Fruit fly (Drosophila melanogaster): ENCODE measurements around the gene CG31869.

Gene CG31869

DNA sequence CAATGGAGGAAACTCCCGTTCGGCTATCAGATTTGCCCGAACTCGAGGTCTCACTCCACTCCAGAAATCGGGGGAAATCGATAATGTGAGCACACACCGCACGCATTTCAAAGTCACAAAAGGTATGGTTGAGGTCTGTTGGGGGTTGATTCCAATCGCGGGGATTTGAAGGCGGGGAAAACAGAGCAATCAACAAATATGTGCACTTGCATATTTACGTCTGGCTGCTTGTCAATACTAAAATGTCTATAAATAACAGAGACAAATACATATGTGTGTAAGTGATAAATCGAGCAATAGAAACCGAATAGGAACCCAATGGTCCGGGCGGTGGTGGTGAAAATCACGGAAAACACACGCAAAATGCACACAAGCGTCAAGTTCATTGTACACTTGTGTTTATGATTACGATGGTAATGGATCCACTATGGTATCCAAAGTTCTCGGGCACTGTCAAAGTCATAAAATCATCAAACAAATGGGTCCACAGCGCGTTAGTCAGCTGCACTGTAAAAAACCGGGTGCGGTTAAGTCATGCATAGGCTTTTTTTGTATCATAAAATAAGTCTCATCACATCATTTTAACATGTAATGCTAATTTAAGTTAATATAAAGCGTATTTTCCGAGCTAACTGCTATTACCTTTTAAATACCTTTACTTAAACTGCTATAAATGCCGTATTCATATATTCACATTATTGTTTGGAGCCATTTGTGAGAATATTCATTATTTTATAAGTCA is 48.9 kb downstream of the CG31869 start (continued):
- TF ChIP-seq CG6683 (GFP tag; optimal IDR thresholded peaks at IDR 0.05) = peak; percentile 77
- no peak for TF ChIP-seq prd (optimal IDR thresholded peaks at IDR 0.05)
- TF ChIP-seq prd (GFP tag; IDR thresholded peaks at IDR 0.05) = peak; percentile 66
- TF ChIP-seq CG12942 (GFP tag; optimal IDR thresholded peaks at IDR 0.05) = peak; percentile 87
- TF ChIP-seq CG8290 (GFP tag; optimal IDR thresholded peaks at IDR 0.05) = peak; percentile 91
- peak; percentile 95 to 96 for TF ChIP-seq CG8290 (tag; optimal IDR thresholded peaks at IDR 0.05)
- TF ChIP-seq CG17912 (GFP tag; optimal IDR thresholded peaks at IDR 0.05) = peak; percentile 53
- no peak for TF ChIP-seq pita (GFP tag; optimal IDR thresholded peaks at IDR 0.05)
- TF ChIP-seq mam (GFP tag; optimal IDR thresholded peaks at IDR 0.05) = peak; percentile 38
- 0 out of 2 replicates have a peak, but pooled peaks have one; percentile 37 for TF ChIP-seq Atf6 (GFP tag; IDR thresholded peaks at IDR 0.05)
- peak; percentile 70 for TF ChIP-seq zen (tag; optimal IDR thresholded peaks at IDR 0.05)
- TF ChIP-seq crc (GFP tag; optimal IDR thresholded peaks at IDR 0.05) = peak; percentile 54
- TF ChIP-seq ac (GFP tag; optimal IDR thresholded peaks at IDR 0.05) = peak; percentile 95
- no peak for TF ChIP-seq Lim3 (GFP tag; IDR thresholded peaks at IDR 0.05)
- TF ChIP-seq slbo (GFP tag; IDR thresholded peaks at IDR 0.05) = peak; percentile 9; the same call in 1 of the 2 replicates
- peak; percentile 68 for TF ChIP-seq ttk (GFP tag; IDR thresholded peaks at IDR 0.05)
- TF ChIP-seq ara (GFP tag; IDR thresholded peaks at IDR 0.05) = peak; percentile 94
- peak; percentile 91 for TF ChIP-seq CG4854 (GFP tag; optimal IDR thresholded peaks at IDR 0.05)
- peak; percentile 88 for TF ChIP-seq CG2678 (tag; optimal IDR thresholded peaks at IDR 0.05)
- peak; percentile 78 for TF ChIP-seq Hsf (GFP tag; optimal IDR thresholded peaks at IDR 0.05)
- peak; percentile 78 for TF ChIP-seq CG5953 (GFP tag; IDR thresholded peaks at IDR 0.05)
- TF ChIP-seq sob (GFP tag; IDR thresholded peaks at IDR 0.05) = peak; percentile 86
- TF ChIP-seq CG10321 (GFP tag; IDR thresholded peaks at IDR 0.05) = 0 out of 2 replicates have a peak, but pooled peaks have one; percentile 57
- TF ChIP-seq CG8924 (tag; optimal IDR thresholded peaks at IDR 0.05) = peak; percentile 72
- peak; percentile 62 for TF ChIP-seq trem (tag; optimal IDR thresholded peaks at IDR 0.05)
- peak; percentile 18 for TF ChIP-seq ab (GFP tag; optimal IDR thresholded peaks at IDR 0.05)
- TF ChIP-seq HLHmδ (GFP tag; optimal IDR thresholded peaks at IDR 0.05) = peak; percentile 94
- peak; percentile 91 for TF ChIP-seq fd102C (GFP tag; optimal IDR thresholded peaks at IDR 0.05)
- no peak for TF ChIP-seq inv (GFP tag; IDR thresholded peaks at IDR 0.05; ENCODE audit: partially characterized antibody)
- TF ChIP-seq ssp (GFP tag; IDR thresholded peaks at IDR 0.05) = peak; percentile 59; the same call in 1 of the 2 replicates
- TF ChIP-seq bcd (GFP tag; optimal IDR thresholded peaks at IDR 0.05) = peak; percentile 88
- TF ChIP-seq Antp (GFP tag; optimal IDR thresholded peaks at IDR 0.05) = peak; percentile 74
- peak; percentile 68 for TF ChIP-seq z (GFP tag; IDR thresholded peaks at IDR 0.05)
- peak; percentile 82 for TF ChIP-seq pum (GFP tag; optimal IDR thresholded peaks at IDR 0.05)
- TF ChIP-seq amos (GFP tag; IDR thresholded peaks at IDR 0.05; ENCODE audit: partially characterized antibody) = no peak
- no peak for TF ChIP-seq CG11085 (GFP tag; IDR thresholded peaks at IDR 0.05)
- TF ChIP-seq Vsx1 (GFP tag; optimal IDR thresholded peaks at IDR 0.05) = peak; percentile 98
- peak; percentile 97 for TF ChIP-seq CG2202 (tag; optimal IDR thresholded peaks at IDR 0.05)
- TF ChIP-seq Dll (GFP tag; IDR thresholded peaks at IDR 0.05; ENCODE audit: partially characterized antibody) = no peak
- TF ChIP-seq caup (GFP tag; optimal IDR thresholded peaks at IDR 0.05; ENCODE audit: severe bottlenecking) = peak; percentile 90
- TF ChIP-seq CG4404 (GFP tag; IDR thresholded peaks at IDR 0.05) = 0 out of 2 replicates have a peak, but pooled peaks have one; percentile 33
- TF ChIP-seq sd (tag; optimal IDR thresholded peaks at IDR 0.05) = peak; percentile 64
- no peak for TF ChIP-seq Dp (GFP tag; optimal IDR thresholded peaks at IDR 0.05)
- peak; percentile 89 for TF ChIP-seq shn (GFP tag; optimal IDR thresholded peaks at IDR 0.05)
- peak; percentile 69 for TF ChIP-seq CG6654 (GFP tag; optimal IDR thresholded peaks at IDR 0.05)
- peak; percentile 28 for TF ChIP-seq CG30403 (GFP tag; optimal IDR thresholded peaks at IDR 0.05)
- TF ChIP-seq BtbVII (GFP tag; optimal IDR thresholded peaks at IDR 0.05) = peak; percentile 83
- peak; percentile 95 for TF ChIP-seq YL-1 (GFP tag; optimal IDR thresholded peaks at IDR 0.05)
- TF ChIP-seq eyg (GFP tag; optimal IDR thresholded peaks at IDR 0.05) = peak; percentile 78
- TF ChIP-seq fd96Cb (tag; optimal IDR thresholded peaks at IDR 0.05) = peak; percentile 76
